Comparison of ENCODE assay signal across 4 worm cellular contexts in the genomic region with DNA sequence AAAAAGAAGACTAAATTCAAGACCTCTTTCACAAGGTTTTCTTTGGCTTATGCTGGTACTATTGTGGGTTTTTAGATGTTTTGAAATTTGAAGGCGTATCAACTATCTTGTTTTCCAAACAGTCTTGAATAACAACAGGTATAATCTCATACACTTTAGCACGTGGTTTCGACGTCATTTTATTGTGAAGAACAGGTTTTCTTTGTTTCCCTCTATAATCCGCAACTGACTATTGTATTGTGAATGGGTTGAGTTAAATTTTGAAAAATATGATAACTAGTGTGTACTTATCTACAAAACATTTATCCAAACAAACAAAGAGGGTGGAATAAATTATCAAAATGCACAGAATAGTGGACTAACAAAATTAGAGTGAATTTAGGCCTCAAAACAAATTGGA.
TF ChIP-seq lines count a peak whose summit lies in the region.

No protein-coding gene starts in this region.

TF ChIP-seq in whole organism, L1 larva, 84 proteins besides CTCF, POLR2A, EP300 and RAD21:
- TF ChIP-seq lir-3 (tag; optimal IDR thresholded peaks at IDR 0.05; lab: Kevin White, UChicago; ENCODE audit: poor library complexity), result no peak
- TF ChIP-seq swsn-7 (tag; optimal IDR thresholded peaks at IDR 0.05; lab: Kevin White, UChicago), result no peak
- TF ChIP-seq egl-13 (tag; optimal IDR thresholded peaks at IDR 0.05; lab: Kevin White, UChicago), result no peak
- peak; percentile 68 for TF ChIP-seq grh-1 (GFP tag; IDR thresholded peaks at IDR 0.05; lab: Robert Waterston, UW)
- no peak for TF ChIP-seq C16A3.4 (tag; optimal IDR thresholded peaks at IDR 0.05; lab: Kevin White, UChicago)
- peak; percentile 79 for TF ChIP-seq nhr-85 (tag; lab: Kevin White, UChicago)
- TF ChIP-seq rnt-1 (tag; optimal IDR thresholded peaks at IDR 0.05; lab: Kevin White, UChicago), result no peak
- no peak for TF ChIP-seq efl-1 (optimal IDR thresholded peaks at IDR 0.05; lab: Kevin White, UChicago)
- peak in 1 of 2 experiments; percentile 33 for TF ChIP-seq efl-1 (GFP tag; optimal IDR thresholded peaks at IDR 0.05 in 1 of 2; lab: Kevin White, UChicago)
- no peak for TF ChIP-seq hlh-4 (tag; optimal IDR thresholded peaks at IDR 0.05; lab: Kevin White, UChicago)
- peak in 1 of 2 experiments; percentile 62 for TF ChIP-seq lin-35 (GFP tag; optimal IDR thresholded peaks at IDR 0.05; lab: Kevin White, UChicago)
- peak; percentile 39 for TF ChIP-seq lin-14 (GFP tag; optimal IDR thresholded peaks at IDR 0.05; lab: Kevin White, UChicago)
- TF ChIP-seq snu-23 (GFP tag; optimal IDR thresholded peaks at IDR 0.05; lab: Kevin White, UChicago), result peak; percentile 65
- peak; percentile 37 for TF ChIP-seq nhr-71 (tag; optimal IDR thresholded peaks at IDR 0.05; lab: Kevin White, UChicago)
- peak; percentile 67 for TF ChIP-seq nhr-20 (tag; optimal IDR thresholded peaks at IDR 0.05; lab: Kevin White, UChicago)

TF ChIP-seq in whole organism, L2 larva, 48 proteins besides CTCF, POLR2A, EP300 and RAD21:
- TF ChIP-seq sma-9 (GFP tag; optimal IDR thresholded peaks at IDR 0.05; lab: Kevin White, UChicago) (peak; percentile 54), sma-9 (tag; optimal IDR thresholded peaks at IDR 0.05; lab: Kevin White, UChicago) (no peak), nhr-25 (tag; optimal IDR thresholded peaks at IDR 0.05; lab: Kevin White, UChicago) (peak; percentile 50), mdl-1 (tag; optimal IDR thresholded peaks at IDR 0.05; lab: Kevin White, UChicago) (no peak)

TF ChIP-seq in whole organism, L3 larva, 47 proteins besides CTCF, POLR2A, EP300 and RAD21:
- peak; percentile 39 for TF ChIP-seq nhr-25 (tag; optimal IDR thresholded peaks at IDR 0.05; lab: Kevin White, UChicago)
- TF ChIP-seq nhr-43 (tag; optimal IDR thresholded peaks at IDR 0.05; lab: Kevin White, UChicago; ENCODE audit: poor library complexity, severe bottlenecking), result peak; percentile 6
- no peak for TF ChIP-seq egl-27 (tag; optimal IDR thresholded peaks at IDR 0.05; lab: Kevin White, UChicago)
- no peak for TF ChIP-seq daf-12 (tag; optimal IDR thresholded peaks at IDR 0.05; lab: Kevin White, UChicago)
- TF ChIP-seq elt-2 (tag; optimal IDR thresholded peaks at IDR 0.05; lab: Kevin White, UChicago), result peak; percentile 25

TF ChIP-seq in whole organism, L4 larva, 104 proteins besides CTCF, POLR2A, EP300 and RAD21:
- TF ChIP-seq ama-1 (optimal IDR thresholded peaks at IDR 0.05; lab: Kevin White, UChicago), result no peak
- TF ChIP-seq zfp-2 (tag; optimal IDR thresholded peaks at IDR 0.05; lab: Kevin White, UChicago), result no peak
- TF ChIP-seq mdl-1 (tag; optimal IDR thresholded peaks at IDR 0.05; lab: Kevin White, UChicago), result peak in 1 of 2 experiments; percentile 52
- peak; percentile 51 for TF ChIP-seq dve-1 (tag; optimal IDR thresholded peaks at IDR 0.05; lab: Kevin White, UChicago; ENCODE audit: insufficient read depth)
- TF ChIP-seq fkh-10 (GFP tag; optimal IDR thresholded peaks at IDR 0.05; lab: Kevin White, UChicago), result no peak
- TF ChIP-seq egl-43 (GFP tag; IDR thresholded peaks at IDR 0.05; lab: Robert Waterston, UW), result no peak
- TF ChIP-seq nhr-77 (tag; optimal IDR thresholded peaks at IDR 0.05; lab: Kevin White, UChicago), result no peak
- TF ChIP-seq dmd-8 (GFP tag; IDR thresholded peaks at IDR 0.05; lab: Robert Waterston, UW), result no peak
- no peak for TF ChIP-seq daf-16 (GFP tag; optimal IDR thresholded peaks at IDR 0.05; lab: Kevin White, UChicago)
- TF ChIP-seq daf-16 (tag; optimal IDR thresholded peaks at IDR 0.05; lab: Kevin White, UChicago), result peak; percentile 46
- no peak for TF ChIP-seq nhr-102 (tag; optimal IDR thresholded peaks at IDR 0.05; lab: Kevin White, UChicago)
- no peak for TF ChIP-seq ceh-44 (GFP tag; IDR thresholded peaks at IDR 0.05; lab: Robert Waterston, UW)
- TF ChIP-seq ZK546.5 (tag; optimal IDR thresholded peaks at IDR 0.05; lab: Kevin White, UChicago), result no peak
- TF ChIP-seq tra-1 (GFP tag; IDR thresholded peaks at IDR 0.05; lab: Robert Waterston, UW), result no peak
- peak; percentile 60 for TF ChIP-seq hlh-30 (tag; optimal IDR thresholded peaks at IDR 0.05; lab: Kevin White, UChicago; ENCODE audit: insufficient read depth)
- TF ChIP-seq vab-7 (GFP tag; IDR thresholded peaks at IDR 0.05; lab: Robert Waterston, UW), result no peak
- TF ChIP-seq hmg-1.1 (GFP tag; IDR thresholded peaks at IDR 0.05; lab: Robert Waterston, UW), result no peak
